In genomic region chr3L:17929697-17930581, dm6 we compare ENCODE assay signal across 4 fruit fly cellular contexts.
TF ChIP-seq lines count a peak whose summit lies in the region.

No protein-coding gene starts in this region.

- no peak for TF ChIP-seq CTCF in whole organism, embryonic (GFP tag; optimal IDR thresholded peaks at IDR 0.05; lab: Kevin White, UChicago)

TF ChIP-seq in whole organism, adult, 20 proteins besides CTCF, POLR2A, EP300 and RAD21:
- peak; percentile 25 for TF ChIP-seq cic (GFP tag; optimal IDR thresholded peaks at IDR 0.05; lab: Kevin White, UChicago)
- TF ChIP-seq Hr96 (GFP tag; optimal IDR thresholded peaks at IDR 0.05; lab: Kevin White, UChicago): no peak

TF ChIP-seq in whole organism, embryonic, 481 proteins besides CTCF, POLR2A, EP300 and RAD21 (continues in another document):
- TF ChIP-seq danr (GFP tag; IDR thresholded peaks at IDR 0.05; lab: Robert Waterston, UW) (no peak), Adf1 (GFP tag; IDR thresholded peaks at IDR 0.05; lab: Robert Waterston, UW) (peak; percentile 36; the same call in 1 of the 2 replicates), Ets65A (GFP tag; lab: Kevin White, UChicago) (peak; percentile 53), cwo (GFP tag; optimal IDR thresholded peaks at IDR 0.05; lab: Kevin White, UChicago) (peak; percentile 15), crol (GFP tag; IDR thresholded peaks at IDR 0.05; lab: Robert Waterston, UW) (peak; percentile 16; the same call in 1 of the 2 replicates), scrt (GFP tag; optimal IDR thresholded peaks at IDR 0.05; lab: Kevin White, UChicago) (peak; percentile 62), sens-2 (GFP tag; IDR thresholded peaks at IDR 0.05; lab: Robert Waterston, UW) (no peak), cg (GFP tag; optimal IDR thresholded peaks at IDR 0.05; lab: Kevin White, UChicago) (peak; percentile 3), Hey (tag; optimal IDR thresholded peaks at IDR 0.05; lab: Kevin White, UChicago) (peak; percentile 24), CG6175 (GFP tag; IDR thresholded peaks at IDR 0.05; lab: Robert Waterston, UW) (0 out of 3 replicates have a peak, but pooled peaks have one; percentile 28), chinmo (GFP tag; IDR thresholded peaks at IDR 0.05; lab: Robert Waterston, UW; ENCODE audit: partially characterized antibody) (0 out of 4 replicates have a peak, but pooled peaks have one; percentile 36), ERR (GFP tag; optimal IDR thresholded peaks at IDR 0.05; lab: Kevin White, UChicago) (peak; percentile 78), lab (GFP tag; optimal IDR thresholded peaks at IDR 0.05; lab: Kevin White, UChicago) (peak; percentile 0), knrl (GFP tag; IDR thresholded peaks at IDR 0.05; lab: Robert Waterston, UW; ENCODE audit: partially characterized antibody) (no peak), CG18599 (GFP tag; optimal IDR thresholded peaks at IDR 0.05; lab: Kevin White, UChicago) (peak; percentile 21), CG8478 (optimal IDR thresholded peaks at IDR 0.05; lab: Kevin White, UChicago) (peak; percentile 83), CG3163 (GFP tag; optimal IDR thresholded peaks at IDR 0.05; lab: Kevin White, UChicago) (peak; percentile 47), maf-S (GFP tag; optimal IDR thresholded peaks at IDR 0.05; lab: Kevin White, UChicago) (no peak), CG10321 (GFP tag; IDR thresholded peaks at IDR 0.05; lab: Robert Waterston, UW) (peak; percentile 69), Hr51 (GFP tag; optimal IDR thresholded peaks at IDR 0.05; lab: Kevin White, UChicago) (peak in 1 of 2 experiments; percentile 18), CG13894 (tag; optimal IDR thresholded peaks at IDR 0.05; lab: Kevin White, UChicago) (peak; percentile 19), ftz-f1 (GFP tag; optimal IDR thresholded peaks at IDR 0.05; lab: Kevin White, UChicago) (peak; percentile 95), Drgx (GFP tag; IDR thresholded peaks at IDR 0.05; lab: Robert Waterston, UW) (no peak), Rfx (GFP tag; IDR thresholded peaks at IDR 0.05; lab: Robert Waterston, UW) (peak; percentile 49; the same call in 1 of the 2 replicates), CG17802 (tag; optimal IDR thresholded peaks at IDR 0.05; lab: Kevin White, UChicago) (no peak), Trl (optimal IDR thresholded peaks at IDR 0.05; lab: Kevin White, UChicago) (peak; percentile 48 to 75), Trl (GFP tag; optimal IDR thresholded peaks at IDR 0.05; lab: Kevin White, UChicago) (no peak), abd-A (tag; optimal IDR thresholded peaks at IDR 0.05; lab: Kevin White, UChicago) (peak; percentile 61)

TF ChIP-seq in whole organism, prepupa, 60 proteins besides CTCF, POLR2A, EP300 and RAD21:
- TF ChIP-seq svp (GFP tag; lab: Kevin White, UChicago) (peak; percentile 23), dsx (GFP tag; optimal IDR thresholded peaks at IDR 0.05; lab: Kevin White, UChicago; ENCODE audit: poor library complexity, severe bottlenecking) (no peak)

TF ChIP-seq in whole organism, pupa, 21 proteins besides CTCF, POLR2A, EP300 and RAD21:
- TF ChIP-seq CG8301 (tag; optimal IDR thresholded peaks at IDR 0.05; lab: Kevin White, UChicago) (no peak), CG4496 (GFP tag; IDR thresholded peaks at IDR 0.05; lab: Robert Waterston, UW) (no peak), D1 (tag; optimal IDR thresholded peaks at IDR 0.05; lab: Kevin White, UChicago) (no peak), EcR (GFP tag; optimal IDR thresholded peaks at IDR 0.05; lab: Kevin White, UChicago) (peak; percentile 80), Pif1B (GFP tag; optimal IDR thresholded peaks at IDR 0.05; lab: Kevin White, UChicago) (no peak), CG9948 (tag; optimal IDR thresholded peaks at IDR 0.05; lab: Kevin White, UChicago) (no peak), CG12605 (GFP tag; IDR thresholded peaks at IDR 0.05; lab: Robert Waterston, UW) (no peak)
